Fruit fly (Drosophila melanogaster) whole organism, embryonic: Measurements from ENCODE around the gene CG5180.

ENCODE experiments used
- Blimp-1 ChIP-seq: fragments of 200-800 bp; sonication (Bioruptor generic); optimal IDR thresholded peaks from 3 replicates; lab custom pipeline; 2018; ENCODE audit warnings: missing biosample characterization, missing genetic modification characterization, mild to moderate bottlenecking, moderate library complexity, missing genetic modification reagents
- CG10431 ChIP-seq: fragments of 200-800 bp; sonication (Bioruptor generic); optimal IDR thresholded peaks from 3 replicates; lab custom pipeline; 2018; ENCODE audit warnings: missing biosample characterization, mild to moderate bottlenecking, missing genetic modification characterization
- CG11398 ChIP-seq: fragments of 200-800 bp; sonication (Bioruptor generic); optimal IDR thresholded peaks from 2 replicates; lab custom pipeline; 2016; ENCODE audit warnings: missing biosample characterization, missing genetic modification characterization
- CG12769 ChIP-seq: fragments of 200-800 bp; sonication (Bioruptor generic); optimal IDR thresholded peaks from 2 replicates; lab custom pipeline; 2019; ENCODE audit warnings: missing biosample characterization, mild to moderate bottlenecking, missing genetic modification characterization, moderate library complexity
- CG13287 ChIP-seq: fragments of 200-800 bp; sonication (Bioruptor generic); IDR thresholded peaks from 2 replicates; pipeline ENCODE4 v1.3.6; 2022; ENCODE audit warnings: missing biosample characterization, missing genetic modification characterization; ENCODE audit not compliant: partially characterized antibody
- CG13894 ChIP-seq: fragments of 200-800 bp; sonication (Bioruptor generic); optimal IDR thresholded peaks from 3 replicates; lab custom pipeline; 2018; ENCODE audit warnings: missing biosample characterization, mild to moderate bottlenecking, missing genetic modification characterization, moderate library complexity
- CG14441 ChIP-seq: fragments of 200-800 bp; sonication (Bioruptor generic); IDR thresholded peaks from 2 replicates; pipeline ENCODE4 v1.3.6; 2022; ENCODE audit warnings: missing biosample characterization, missing genetic modification characterization
- CG17568 ChIP-seq: fragments of 200-800 bp; sonication (Bioruptor generic); optimal IDR thresholded peaks from 2 replicates; lab custom pipeline; 2018; ENCODE audit warnings: missing biosample characterization, mild to moderate bottlenecking, missing genetic modification characterization, moderate library complexity
- CG18011 ChIP-seq: fragments of 200-800 bp; sonication (Bioruptor generic); optimal IDR thresholded peaks from 2 replicates; lab custom pipeline; 2017; ENCODE audit warnings: missing biosample characterization, missing genetic modification characterization, mild to moderate bottlenecking, moderate library complexity, missing genotype
- CG3163 ChIP-seq: fragments of 200-800 bp; sonication (Bioruptor generic); optimal IDR thresholded peaks from 3 replicates; lab custom pipeline; 2016; ENCODE audit warnings: missing biosample characterization, missing genetic modification characterization
- CG32767 ChIP-seq: fragments of 200-800 bp; sonication (Bioruptor generic); IDR thresholded peaks from 2 replicates; pipeline ENCODE4 v1.3.6; 2022; ENCODE audit warnings: missing biosample characterization, missing genetic modification characterization
- CG34224 ChIP-seq: fragments of 200-800 bp; sonication (Bioruptor generic); IDR thresholded peaks from 3 replicates; pipeline ENCODE4 v1.3.6; 2022; ENCODE audit warnings: missing biosample characterization, missing genetic modification characterization; ENCODE audit not compliant: partially characterized antibody
- CG34376 ChIP-seq: fragments of 200-800 bp; sonication (Bioruptor generic); optimal IDR thresholded peaks from 2 replicates; lab custom pipeline; 2018; ENCODE audit warnings: missing biosample characterization, mild to moderate bottlenecking, missing genetic modification characterization
- CG3995 ChIP-seq: fragments of 200-800 bp; sonication (Bioruptor generic); optimal IDR thresholded peaks from 3 replicates; lab custom pipeline; 2016; ENCODE audit warnings: missing biosample characterization, missing genetic modification characterization
- CG5180 ChIP-seq: fragments of 200-800 bp; sonication (Bioruptor generic); optimal IDR thresholded peaks from 3 replicates; lab custom pipeline; 2017; ENCODE audit warnings: missing biosample characterization, missing genetic modification characterization, mild to moderate bottlenecking, moderate library complexity, missing genetic modification reagents
- Deaf1 ChIP-seq: fragments of 200-800 bp; optimal IDR thresholded peaks from 3 replicates; lab custom pipeline; 2019; ENCODE audit warnings: missing biosample characterization, mild to moderate bottlenecking, missing genetic modification characterization, moderate library complexity
- Dp ChIP-seq: fragments of 200-800 bp; sonication (Bioruptor generic); optimal IDR thresholded peaks from 2 replicates; lab custom pipeline; 2018; ENCODE audit warnings: missing biosample characterization, mild to moderate bottlenecking, missing genetic modification characterization, moderate library complexity
- Ets65A ChIP-seq: fragments of 200-800 bp; sonication (Bioruptor generic); peaks from one replicate; lab custom pipeline; 2016; ENCODE audit warnings: missing biosample characterization, missing genetic modification characterization
- Hey ChIP-seq: fragments of 200-800 bp; sonication (Bioruptor generic); optimal IDR thresholded peaks from 3 replicates; lab custom pipeline; 2018; ENCODE audit warnings: missing biosample characterization, mild to moderate bottlenecking, missing genetic modification characterization
- HmgD ChIP-seq: fragments of 200-800 bp; sonication (Bioruptor generic); optimal IDR thresholded peaks from 3 replicates; lab custom pipeline; 2016; ENCODE audit warnings: missing biosample characterization, missing genetic modification characterization
- Hr78 ChIP-seq, 2 experiments: fragments of 200-800 bp in 1 of 2; fragments of >200 bp in 1 of 2; sonication (Bioruptor generic) in 1 of 2; optimal IDR thresholded peaks; 2 replicates each; lab custom pipeline; 2017 to 2019; ENCODE audit warnings: missing biosample characterization in 2 of 2, missing genetic modification characterization in 2 of 2, mild to moderate bottlenecking in 1 of 2, moderate library complexity in 1 of 2
- Jarid2 ChIP-seq: fragments of 200-800 bp; sonication (Bioruptor generic); optimal IDR thresholded peaks from 3 replicates; lab custom pipeline; 2017; ENCODE audit warnings: mild to moderate bottlenecking, missing biosample characterization, missing genetic modification reagents, missing genetic modification characterization
- Med ChIP-seq: fragments of 200-800 bp; sonication (Bioruptor generic); peaks from one replicate; lab custom pipeline; 2016; ENCODE audit warnings: missing biosample characterization, missing genetic modification characterization, mild to moderate bottlenecking, inconsistent platforms, moderate library complexity
- Nf-YA ChIP-seq: fragments of 200-800 bp; sonication (Bioruptor generic); IDR thresholded peaks from 2 replicates; pipeline ENCODE4 v1.3.6; 2022; ENCODE audit warnings: missing biosample characterization, missing genetic modification characterization
- Six4 ChIP-seq: fragments of 200-800 bp; sonication (Bioruptor generic); optimal IDR thresholded peaks from 2 replicates; lab custom pipeline; 2016; ENCODE audit warnings: missing biosample characterization, missing genetic modification characterization
- Trl ChIP-seq, 3 experiments: fragments of >200 bp in 2 of 3; fragments of 200-800 bp in 1 of 3; sonication (Bioruptor generic) in 1 of 3; optimal IDR thresholded peaks; 2 replicates in 1 of 3; 3 replicates in 2 of 3; lab custom pipeline; 2016 to 2017; ENCODE audit warnings: missing biosample characterization in 1 of 3, missing genetic modification characterization in 1 of 3
- abd-A ChIP-seq: fragments of 200-800 bp; sonication (Bioruptor generic); optimal IDR thresholded peaks from 3 replicates; lab custom pipeline; 2019; ENCODE audit warnings: missing biosample characterization, mild to moderate bottlenecking, missing genetic modification characterization, moderate library complexity
- ato ChIP-seq: fragments of 200-800 bp; sonication (Bioruptor generic); IDR thresholded peaks from 2 replicates; pipeline ENCODE4 v1.3.6; 2022; ENCODE audit warnings: missing biosample characterization, missing genetic modification characterization; ENCODE audit not compliant: partially characterized antibody
- bbx ChIP-seq: fragments of 200-800 bp; sonication (Bioruptor generic); IDR thresholded peaks from 2 replicates; pipeline ENCODE4 v1.3.6; 2022; ENCODE audit warnings: missing biosample characterization, missing genetic modification characterization; ENCODE audit not compliant: partially characterized antibody
- chinmo ChIP-seq: fragments of 200-800 bp; sonication (Bioruptor generic); IDR thresholded peaks from 4 replicates; pipeline ENCODE4 v1.3.6; 2022; ENCODE audit warnings: missing biosample characterization, missing genetic modification characterization; ENCODE audit not compliant: partially characterized antibody
- ci ChIP-seq: fragments of 200-800 bp; sonication (Bioruptor generic); IDR thresholded peaks from 3 replicates; pipeline ENCODE4 v1.3.6; 2022; ENCODE audit warnings: missing biosample characterization, missing genetic modification characterization
- corto ChIP-seq: fragments of 200-800 bp; sonication (Bioruptor generic); optimal IDR thresholded peaks from 2 replicates; lab custom pipeline; 2016; ENCODE audit warnings: missing biosample characterization, mild to moderate bottlenecking, missing genetic modification characterization, moderate library complexity
- crol ChIP-seq: fragments of 200-800 bp; sonication (Bioruptor generic); IDR thresholded peaks from 2 replicates; pipeline ENCODE4 v1.3.6; 2022; ENCODE audit warnings: missing biosample characterization, missing genetic modification characterization
- dimm ChIP-seq: fragments of 200-800 bp; sonication (Bioruptor generic); IDR thresholded peaks from 2 replicates; pipeline ENCODE4 v1.3.6; 2022; ENCODE audit warnings: missing biosample characterization, missing genetic modification characterization
- dmrt99B ChIP-seq: fragments of 200-800 bp; sonication (Bioruptor generic); optimal IDR thresholded peaks from 2 replicates; lab custom pipeline; 2018; ENCODE audit warnings: missing biosample characterization, mild to moderate bottlenecking, missing genetic modification characterization, moderate library complexity
- dysf ChIP-seq: fragments of 200-800 bp; sonication (Bioruptor generic); IDR thresholded peaks from 3 replicates; pipeline ENCODE4 v1.3.6; 2022; ENCODE audit warnings: missing biosample characterization, missing genetic modification characterization
- grn ChIP-seq: fragments of 200-800 bp; sonication (Bioruptor generic); optimal IDR thresholded peaks from 3 replicates; lab custom pipeline; 2017; ENCODE audit warnings: missing biosample characterization, missing genetic modification characterization
- lbe ChIP-seq: fragments of 200-800 bp; sonication (Bioruptor generic); optimal IDR thresholded peaks from 2 replicates; lab custom pipeline; 2016; ENCODE audit warnings: missing biosample characterization, mild to moderate bottlenecking, missing genetic modification characterization
- nom ChIP-seq: fragments of 200-800 bp; sonication (Bioruptor generic); optimal IDR thresholded peaks from 2 replicates; lab custom pipeline; 2017; ENCODE audit warnings: missing biosample characterization, missing genetic modification characterization, mild to moderate bottlenecking, moderate library complexity, missing genetic modification reagents
- oc ChIP-seq: fragments of 200-800 bp; sonication (Bioruptor generic); optimal IDR thresholded peaks from 2 replicates; lab custom pipeline; 2018; ENCODE audit warnings: missing biosample characterization, mild to moderate bottlenecking, missing genetic modification characterization, moderate library complexity
- sens ChIP-seq: fragments of 200-800 bp; sonication (Bioruptor generic); peaks from one replicate; lab custom pipeline; 2016; ENCODE audit warnings: missing biosample characterization, missing genetic modification characterization
- sr ChIP-seq: fragments of 200-800 bp; sonication (Bioruptor generic); IDR thresholded peaks from 3 replicates; pipeline ENCODE4 v1.3.6; 2022; ENCODE audit warnings: missing biosample characterization, missing genetic modification characterization
- stwl ChIP-seq: fragments of 200-800 bp; sonication (Bioruptor generic); optimal IDR thresholded peaks from 3 replicates; lab custom pipeline; 2018; ENCODE audit warnings: missing biosample characterization, mild to moderate bottlenecking, missing genetic modification characterization, moderate library complexity
- yki ChIP-seq: fragments of >200 bp; optimal IDR thresholded peaks from 3 replicates; lab custom pipeline; 2018
- z ChIP-seq: fragments of 200-800 bp; sonication (Bioruptor generic); IDR thresholded peaks from 3 replicates; pipeline ENCODE4 v1.3.6; 2022; ENCODE audit warnings: missing biosample characterization, missing genetic modification characterization

The CG5180 gene

DNA sequence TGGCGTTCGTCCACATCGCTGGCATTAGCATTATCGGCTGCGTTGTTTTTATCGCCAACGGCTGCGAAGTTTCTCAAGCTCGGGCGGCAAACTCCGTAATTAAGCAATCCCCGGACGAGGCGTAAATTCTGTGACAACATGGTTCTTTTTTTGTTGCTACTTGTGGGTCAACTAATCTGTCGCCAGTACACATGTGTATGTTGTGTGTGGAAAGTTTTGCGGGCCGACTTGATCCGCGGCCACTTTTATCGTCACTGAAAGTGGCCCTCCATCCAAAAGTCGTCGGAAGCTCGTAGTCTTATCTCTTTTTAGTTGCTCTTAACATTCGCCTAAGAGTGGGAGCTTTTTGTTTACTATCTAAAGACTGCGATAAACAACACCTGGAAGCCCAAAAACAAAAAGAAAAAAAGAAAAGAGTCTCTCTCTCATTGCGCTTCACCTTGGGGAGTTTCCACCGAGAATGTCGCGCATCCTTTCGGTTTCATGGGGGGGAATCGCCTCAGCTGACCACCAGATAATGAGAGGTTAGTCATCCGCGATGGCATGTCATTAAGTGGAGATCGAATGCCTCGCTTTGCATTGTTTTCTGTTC, 6.2 kb downstream of the CG5180 start, which contains the start of gene CG10877 (continued):
- TF ChIP-seq CG18011 (GFP tag; lab: Kevin White, UChicago) (no peak), dysf (GFP tag; lab: Robert Waterston, UW) (no peak)

DNA sequence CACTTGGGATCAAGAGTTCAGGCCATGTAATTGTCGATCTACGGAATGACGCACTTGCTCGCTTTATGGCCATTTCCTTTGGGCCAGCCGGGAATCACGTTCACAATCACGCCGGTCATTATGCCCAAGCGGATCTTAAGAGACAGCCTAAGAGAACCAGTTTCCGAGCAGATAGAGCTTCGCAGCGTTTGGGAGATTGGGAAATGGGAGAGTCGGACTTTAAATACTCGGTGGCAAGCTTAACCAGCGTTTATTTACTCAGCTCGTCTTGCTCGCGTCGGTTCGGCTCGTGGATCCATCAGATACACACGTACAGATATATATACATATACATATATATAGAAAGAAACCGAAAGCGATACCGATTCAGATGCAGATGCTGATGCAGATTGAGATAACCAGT, 7.8 kb downstream of the CG5180 start:
- TF ChIP-seq Jarid2 (GFP tag; lab: Kevin White, UChicago) (peak; percentile 58), stwl (tag; lab: Kevin White, UChicago) (no peak), yki (no peak), dysf (GFP tag; lab: Robert Waterston, UW) (no peak), CG13287 (GFP tag; lab: Robert Waterston, UW) (peak; percentile 36; the same call in 1 of the 2 replicates), Blimp-1 (GFP tag; lab: Kevin White, UChicago) (peak; percentile 95), CG34376 (GFP tag; lab: Kevin White, UChicago) (peak; percentile 17), CG34224 (GFP tag; lab: Robert Waterston, UW) (no peak), lbe (peak; percentile 3), chinmo (GFP tag; lab: Robert Waterston, UW) (peak; percentile 61; the same call in 1 of the 4 replicates), CG12769 (peak; percentile 46), ato (GFP tag; lab: Robert Waterston, UW) (0 out of 2 replicates have a peak, but pooled peaks have one; percentile 27), oc (peak; percentile 42), Six4 (no peak), CG3163 (GFP tag; lab: Kevin White, UChicago) (peak; percentile 86), nom (peak; percentile 54), z (GFP tag; lab: Robert Waterston, UW) (peak; percentile 74; the same call in 2 of the 3 replicates), CG32767 (GFP tag; lab: Robert Waterston, UW) (0 out of 2 replicates have a peak, but pooled peaks have one; percentile 28), corto (GFP tag; lab: Kevin White, UChicago) (peak; percentile 20), grn (GFP tag; lab: Kevin White, UChicago) (peak; percentile 76), bbx (GFP tag; lab: Robert Waterston, UW) (peak; percentile 35; the same call in 1 of the 2 replicates), Deaf1 (tag; lab: Kevin White, UChicago) (peak; percentile 69), CG5180 (GFP tag; lab: Kevin White, UChicago) (peak; percentile 13), CG10431 (GFP tag; lab: Kevin White, UChicago) (peak; percentile 28), CG3995 (GFP tag; lab: Kevin White, UChicago) (peak; percentile 12), sr (GFP tag; lab: Robert Waterston, UW) (no peak), dimm (GFP tag; lab: Robert Waterston, UW) (no peak), Ets65A (GFP tag; lab: Kevin White, UChicago) (peak; percentile 38), ci (GFP tag; lab: Robert Waterston, UW) (peak; percentile 49; the same call in 2 of the 3 replicates), Trl (optimal IDR thresholded peaks at IDR 0.05; lab: Kevin White, UChicago) (peak; percentile 44 to 53), Trl (GFP tag; optimal IDR thresholded peaks at IDR 0.05; lab: Kevin White, UChicago) (no peak)

DNA sequence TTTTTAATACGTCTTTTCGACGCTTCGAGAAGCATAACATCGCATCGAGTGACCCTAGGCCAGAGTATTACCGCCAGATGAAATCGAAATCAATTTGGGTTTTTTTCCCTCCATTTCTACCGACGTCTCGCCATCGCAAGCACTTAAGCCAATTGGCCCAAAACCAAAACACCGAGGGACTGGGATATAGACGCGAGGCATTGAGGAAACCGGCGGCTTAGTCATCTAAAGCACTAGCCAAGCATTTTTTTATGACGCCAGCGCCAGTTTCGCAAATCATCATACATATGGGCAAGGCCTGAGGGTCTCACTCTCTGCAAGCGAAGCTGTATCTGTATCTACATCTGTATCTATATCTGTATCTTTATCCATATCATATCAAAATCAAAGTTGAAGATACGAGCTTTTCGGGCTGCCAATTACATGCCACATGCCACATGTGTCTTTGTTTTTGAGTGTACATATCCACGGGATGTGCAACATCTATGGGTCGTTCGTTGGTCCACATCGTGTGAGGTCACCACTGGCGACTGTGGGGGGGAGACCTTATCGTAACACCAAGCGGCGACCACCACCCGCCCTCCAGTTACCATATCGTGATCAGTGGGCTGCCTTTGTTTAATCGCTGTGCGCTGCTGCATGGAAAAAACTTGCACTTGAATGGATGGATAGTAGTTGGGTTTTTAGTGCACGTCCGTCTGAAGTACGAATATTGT, 9.9 kb downstream of the CG5180 start:
- TF ChIP-seq Hr78 (GFP tag; optimal IDR thresholded peaks at IDR 0.05; lab: Kevin White, UChicago) (peak in 1 of 2 experiments; percentile 28), Nf-YA (no peak), HmgD (GFP tag; lab: Kevin White, UChicago) (no peak), CG17568 (GFP tag; lab: Kevin White, UChicago) (no peak), dmrt99B (tag; lab: Kevin White, UChicago) (no peak), Med (GFP tag; lab: Kevin White, UChicago) (peak; percentile 38), abd-A (tag; lab: Kevin White, UChicago) (no peak), Hey (tag; lab: Kevin White, UChicago) (no peak), CG13894 (tag; lab: Kevin White, UChicago) (peak; percentile 86), lbe (no peak), CG14441 (GFP tag; lab: Robert Waterston, UW) (no peak), sens (GFP tag; lab: Kevin White, UChicago) (peak; percentile 37), Dp (GFP tag; lab: Kevin White, UChicago) (no peak), crol (GFP tag; lab: Robert Waterston, UW) (peak; percentile 62), CG11398 (GFP tag; lab: Kevin White, UChicago) (no peak)
